Worm (Caenorhabditis elegans): ENCODE measurements around the gene R166.3.

DNA sequence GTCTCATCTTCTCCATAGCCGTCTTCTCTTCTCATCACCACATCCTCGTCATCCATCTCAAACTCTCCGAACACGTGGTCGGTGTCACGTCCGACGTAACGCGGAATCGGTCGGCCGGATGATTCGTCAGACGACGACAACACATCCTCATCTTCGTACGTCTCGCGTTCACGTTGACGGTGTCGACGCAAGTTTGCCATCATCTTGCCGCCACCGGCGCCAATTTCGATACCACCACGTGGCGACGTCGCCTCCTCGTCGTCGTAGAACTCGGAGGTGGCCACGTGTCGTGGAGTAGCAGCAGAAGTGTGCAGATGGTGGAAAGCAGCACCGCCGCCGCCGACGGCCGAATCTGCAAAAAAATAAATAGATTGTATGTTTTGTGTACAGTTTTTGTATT, 8.2 kb upstream of the R166.3 start:
- TF ChIP-seq him-1 (tag; optimal IDR thresholded peaks at IDR 0.05): no peak
- TF ChIP-seq W03F9.2 (tag; optimal IDR thresholded peaks at IDR 0.05): no peak
- no peak for TF ChIP-seq dao-5 (tag; optimal IDR thresholded peaks at IDR 0.05)
